Fruit fly (Drosophila melanogaster) whole organism, embryonic: Measurements from ENCODE around the gene Est-Q.

ENCODE experiments used
- Ada2b ChIP-seq: fragments of 200-800 bp; sonication (Bioruptor generic); IDR thresholded peaks from 2 replicates; pipeline ENCODE4 v1.3.6; 2022; ENCODE audit warnings: missing biosample characterization, missing genetic modification characterization
- Atf3 ChIP-seq: fragments of 200-800 bp; sonication (Bioruptor generic); optimal IDR thresholded peaks from 3 replicates; lab custom pipeline; 2016; ENCODE audit warnings: missing biosample characterization, missing genetic modification characterization
- CG10654 ChIP-seq: fragments of 200-800 bp; sonication (Bioruptor generic); optimal IDR thresholded peaks from 2 replicates; lab custom pipeline; 2016; ENCODE audit warnings: missing biosample characterization, missing genetic modification characterization
- CG11560 ChIP-seq: fragments of 200-800 bp; sonication (Bioruptor generic); IDR thresholded peaks from 3 replicates; pipeline ENCODE4 v1.3.6; 2022; ENCODE audit warnings: missing biosample characterization, missing genetic modification characterization
- CG11696 ChIP-seq: fragments of 200-800 bp; sonication (Bioruptor generic); IDR thresholded peaks from 2 replicates; pipeline ENCODE4 v1.3.6; 2022; ENCODE audit warnings: missing biosample characterization, missing genetic modification characterization
- CG14441 ChIP-seq: fragments of 200-800 bp; sonication (Bioruptor generic); IDR thresholded peaks from 2 replicates; pipeline ENCODE4 v1.3.6; 2022; ENCODE audit warnings: missing biosample characterization, missing genetic modification characterization
- CG14710 ChIP-seq: fragments of 200-800 bp; sonication (Bioruptor generic); optimal IDR thresholded peaks from 3 replicates; lab custom pipeline; 2019; ENCODE audit warnings: missing biosample characterization, mild to moderate bottlenecking, missing genetic modification characterization, moderate library complexity
- CG16815 ChIP-seq: fragments of 200-800 bp; sonication (Bioruptor generic); optimal IDR thresholded peaks from 3 replicates; lab custom pipeline; 2017; ENCODE audit warnings: missing biosample characterization, mild to moderate bottlenecking, missing genetic modification characterization
- CG17912 ChIP-seq: fragments of 200-800 bp; sonication (Bioruptor generic); optimal IDR thresholded peaks from 2 replicates; lab custom pipeline; 2018; ENCODE audit warnings: missing biosample characterization, mild to moderate bottlenecking, missing genetic modification characterization
- CG3838 ChIP-seq: fragments of 200-800 bp; sonication (Bioruptor generic); optimal IDR thresholded peaks from 3 replicates; lab custom pipeline; 2016; ENCODE audit warnings: missing biosample characterization, missing genetic modification characterization
- CG42726 ChIP-seq: fragments of 200-800 bp; sonication (Bioruptor generic); IDR thresholded peaks from 2 replicates; pipeline ENCODE4 v1.3.6; 2022; ENCODE audit warnings: missing biosample characterization, missing genetic modification characterization; ENCODE audit not compliant: partially characterized antibody
- CG6683 ChIP-seq: fragments of 200-800 bp; sonication (Bioruptor generic); optimal IDR thresholded peaks from 2 replicates; lab custom pipeline; 2017; ENCODE audit warnings: missing biosample characterization, mild to moderate bottlenecking, missing genetic modification characterization, missing genetic modification reagents
- CG6791 ChIP-seq: fragments of 200-800 bp; sonication (Bioruptor generic); IDR thresholded peaks from 3 replicates; pipeline ENCODE4 v1.3.6; 2022; ENCODE audit warnings: missing biosample characterization, missing genetic modification characterization; ENCODE audit not compliant: partially characterized antibody
- CG7745 ChIP-seq: fragments of 200-800 bp; sonication (Bioruptor generic); optimal IDR thresholded peaks from 2 replicates; lab custom pipeline; 2018; ENCODE audit warnings: missing biosample characterization, mild to moderate bottlenecking, missing genetic modification characterization, moderate library complexity
- CG8944 ChIP-seq: fragments of 200-800 bp; sonication (Bioruptor generic); optimal IDR thresholded peaks from 3 replicates; lab custom pipeline; 2016; ENCODE audit warnings: missing biosample characterization, missing genetic modification characterization
- CG9727 ChIP-seq: fragments of 200-800 bp; sonication (Bioruptor generic); optimal IDR thresholded peaks from 3 replicates; lab custom pipeline; 2017; ENCODE audit warnings: missing biosample characterization, mild to moderate bottlenecking, missing genetic modification characterization
- Drgx ChIP-seq: fragments of 200-800 bp; sonication (Bioruptor generic); IDR thresholded peaks from 2 replicates; pipeline ENCODE4 v1.3.6; 2022; ENCODE audit warnings: missing biosample characterization, missing genetic modification characterization
- Eip74EF ChIP-seq, 2 experiments: fragments of 200-800 bp in 1 of 2; fragments of >200 bp in 1 of 2; sonication (Bioruptor generic) in 1 of 2; optimal IDR thresholded peaks; 2 replicates each; lab custom pipeline; 2017 to 2019; ENCODE audit warnings: missing biosample characterization in 2 of 2, missing genetic modification characterization in 2 of 2, mild to moderate bottlenecking in 1 of 2, moderate library complexity in 1 of 2
- HHEX ChIP-seq: fragments of 200-800 bp; sonication (Bioruptor generic); optimal IDR thresholded peaks from 3 replicates; lab custom pipeline; 2017; ENCODE audit warnings: missing biosample characterization, mild to moderate bottlenecking, missing genetic modification characterization, missing genetic modification reagents
- Lpt ChIP-seq: fragments of >200 bp; optimal IDR thresholded peaks from 2 replicates; lab custom pipeline; 2018; ENCODE audit warnings: missing biosample characterization, missing genetic modification characterization
- MESR4 ChIP-seq: fragments of 200-800 bp; sonication (Bioruptor generic); optimal IDR thresholded peaks from 2 replicates; lab custom pipeline; 2018; ENCODE audit warnings: missing biosample characterization, mild to moderate bottlenecking, missing genetic modification characterization, moderate library complexity
- Meics ChIP-seq: fragments of 200-800 bp; sonication (Bioruptor generic); optimal IDR thresholded peaks from 2 replicates; lab custom pipeline; 2017; ENCODE audit warnings: missing biosample characterization, mild to moderate bottlenecking, missing genetic modification characterization
- Nf-YC ChIP-seq: fragments of 200-800 bp; optimal IDR thresholded peaks from 3 replicates; lab custom pipeline; 2019; ENCODE audit warnings: missing biosample characterization, mild to moderate bottlenecking, missing genetic modification characterization, moderate library complexity
- PHDP ChIP-seq: fragments of 200-800 bp; sonication (Bioruptor generic); optimal IDR thresholded peaks from 3 replicates; lab custom pipeline; 2018; ENCODE audit warnings: missing biosample characterization, mild to moderate bottlenecking, missing genetic modification characterization, moderate library complexity
- Sry-δ ChIP-seq: fragments of 200-800 bp; sonication (Bioruptor generic); optimal IDR thresholded peaks from 2 replicates; lab custom pipeline; 2016; ENCODE audit warnings: missing biosample characterization, missing genetic modification characterization
- Taf1 ChIP-seq: fragments of 200-800 bp; sonication (Bioruptor generic); IDR thresholded peaks from 2 replicates; pipeline ENCODE4 v1.3.6; 2022; ENCODE audit warnings: missing biosample characterization, missing genetic modification characterization
- Trl ChIP-seq, 3 experiments: fragments of >200 bp in 2 of 3; fragments of 200-800 bp in 1 of 3; sonication (Bioruptor generic) in 1 of 3; optimal IDR thresholded peaks; 2 replicates in 1 of 3; 3 replicates in 2 of 3; lab custom pipeline; 2016 to 2017; ENCODE audit warnings: missing biosample characterization in 1 of 3, missing genetic modification characterization in 1 of 3
- Xbp1 ChIP-seq: fragments of 200-800 bp; sonication (Bioruptor generic); optimal IDR thresholded peaks from 3 replicates; lab custom pipeline; 2016; ENCODE audit warnings: missing biosample characterization, mild to moderate bottlenecking, missing genetic modification characterization
- Xrp1 ChIP-seq: fragments of 200-800 bp; sonication (Bioruptor generic); IDR thresholded peaks from 2 replicates; pipeline ENCODE4 v1.3.6; 2022; ENCODE audit warnings: missing biosample characterization, missing genetic modification characterization
- ara ChIP-seq: fragments of 200-800 bp; sonication (Bioruptor generic); IDR thresholded peaks from 2 replicates; pipeline ENCODE4 v1.3.6; 2022; ENCODE audit warnings: missing biosample characterization, missing genetic modification characterization
- chif ChIP-seq, 2 experiments: fragments of 200-800 bp; sonication (Bioruptor generic); optimal IDR thresholded peaks; 3 replicates each; lab custom pipeline; 2016; ENCODE audit warnings: missing biosample characterization in 2 of 2, missing genetic modification characterization in 2 of 2
- crol ChIP-seq: fragments of 200-800 bp; sonication (Bioruptor generic); IDR thresholded peaks from 2 replicates; pipeline ENCODE4 v1.3.6; 2022; ENCODE audit warnings: missing biosample characterization, missing genetic modification characterization
- eyg ChIP-seq: fragments of 200-800 bp; sonication (Bioruptor generic); optimal IDR thresholded peaks from 3 replicates; lab custom pipeline; 2016; ENCODE audit warnings: missing biosample characterization, missing genetic modification characterization
- fd96Cb ChIP-seq: fragments of 200-800 bp; sonication (Bioruptor generic); optimal IDR thresholded peaks from 2 replicates; lab custom pipeline; 2018; ENCODE audit warnings: missing biosample characterization, mild to moderate bottlenecking, missing genetic modification characterization, moderate library complexity
- gcm ChIP-seq: fragments of 200-800 bp; sonication (Bioruptor generic); optimal IDR thresholded peaks from 2 replicates; lab custom pipeline; 2019; ENCODE audit warnings: missing biosample characterization, mild to moderate bottlenecking, missing genetic modification characterization, moderate library complexity
- gsb ChIP-seq: fragments of 200-800 bp; sonication (Bioruptor generic); IDR thresholded peaks from 2 replicates; pipeline ENCODE4 v1.3.6; 2022; ENCODE audit warnings: missing biosample characterization, missing genetic modification characterization
- gsb-n ChIP-seq: fragments of 200-800 bp; sonication (Bioruptor generic); optimal IDR thresholded peaks from 3 replicates; lab custom pipeline; 2018; ENCODE audit warnings: missing biosample characterization, mild to moderate bottlenecking, missing genetic modification characterization
- h ChIP-seq: fragments of >200 bp; optimal IDR thresholded peaks from 2 replicates; lab custom pipeline; 2017
- knrl ChIP-seq: fragments of 200-800 bp; sonication (Bioruptor generic); IDR thresholded peaks from 3 replicates; pipeline ENCODE4 v1.3.6; 2022; ENCODE audit warnings: missing biosample characterization, missing genetic modification characterization; ENCODE audit not compliant: partially characterized antibody
- nerfin-2 ChIP-seq: fragments of 200-800 bp; sonication (Bioruptor generic); IDR thresholded peaks from 2 replicates; pipeline ENCODE4 v1.3.6; 2022; ENCODE audit warnings: missing biosample characterization, missing genetic modification characterization; ENCODE audit not compliant: partially characterized antibody
- otp ChIP-seq: fragments of 200-800 bp; sonication (Bioruptor generic); IDR thresholded peaks from 3 replicates; pipeline ENCODE4, ENCODE4 v1.3.6; 2022; ENCODE audit warnings: missing biosample characterization, missing genetic modification characterization
- pzg ChIP-seq: fragments of 200-800 bp; sonication (Bioruptor generic); optimal IDR thresholded peaks from 3 replicates; lab custom pipeline; 2018; ENCODE audit warnings: missing biosample characterization, mild to moderate bottlenecking, missing genetic modification characterization, moderate library complexity
- slp2 ChIP-seq: fragments of 200-800 bp; sonication (Bioruptor generic); optimal IDR thresholded peaks from 2 replicates; lab custom pipeline; 2016; ENCODE audit warnings: missing biosample characterization, missing genetic modification characterization
- tap ChIP-seq: fragments of 200-800 bp; optimal IDR thresholded peaks from 3 replicates; lab custom pipeline; 2019; ENCODE audit warnings: missing biosample characterization, mild to moderate bottlenecking, missing genetic modification characterization, moderate library complexity
- tna ChIP-seq: fragments of 200-800 bp; sonication (Bioruptor generic); IDR thresholded peaks from 2 replicates; pipeline ENCODE4 v1.3.6; 2022; ENCODE audit warnings: missing biosample characterization, missing genetic modification characterization; ENCODE audit not compliant: partially characterized antibody
- tup ChIP-seq: fragments of 200-800 bp; sonication (Bioruptor generic); optimal IDR thresholded peaks from 2 replicates; lab custom pipeline; 2016; ENCODE audit warnings: missing biosample characterization, mild to moderate bottlenecking, missing genetic modification characterization, moderate library complexity
- twi ChIP-seq: fragments of 200-800 bp; optimal IDR thresholded peaks from 2 replicates; lab custom pipeline; 2019; ENCODE audit warnings: missing biosample characterization, mild to moderate bottlenecking, missing genetic modification characterization, moderate library complexity
- tx ChIP-seq: fragments of 200-800 bp; sonication (Bioruptor generic); optimal IDR thresholded peaks from 2 replicates; lab custom pipeline; 2016; ENCODE audit warnings: missing biosample characterization, missing genetic modification characterization
- zfh1 ChIP-seq: fragments of 200-800 bp; sonication (Bioruptor generic); IDR thresholded peaks from 3 replicates; pipeline ENCODE4 v1.3.6; 2022; ENCODE audit warnings: missing biosample characterization, missing genetic modification characterization

Gene Est-Q

DNA sequence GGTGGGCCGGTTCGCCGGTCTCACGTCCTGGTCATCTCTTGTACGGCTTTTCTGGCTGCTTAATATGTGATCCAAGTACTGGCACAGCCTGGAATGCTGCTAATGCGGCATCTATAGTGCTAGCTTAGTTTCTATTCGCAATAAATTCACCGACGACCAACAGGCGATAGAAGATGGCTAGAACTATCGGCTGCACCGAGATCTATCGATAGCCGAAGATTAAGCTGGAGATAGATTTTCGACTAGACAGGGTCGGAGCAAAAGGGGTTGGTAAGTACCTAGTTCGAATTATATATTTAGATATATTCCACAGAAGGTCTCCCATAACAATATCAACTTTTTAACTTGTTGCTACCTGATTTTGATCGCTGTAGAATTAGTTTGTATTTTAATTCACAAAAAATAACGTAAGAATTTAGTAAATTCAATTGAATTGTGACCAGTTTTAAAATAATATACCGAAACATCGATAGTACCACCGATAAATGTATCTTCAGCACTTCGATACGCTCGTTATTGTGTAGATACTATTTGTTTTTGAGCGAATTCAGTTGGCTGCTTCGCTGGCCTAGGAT is 6.2 kb downstream of the Est-Q start, which contains the start of the genes Glg1 and M6 (continued):
- TF ChIP-seq CG3838 (peak; percentile 43), Sry-δ (GFP tag; lab: Kevin White, UChicago) (peak; percentile 86), tna (GFP tag; lab: Robert Waterston, UW) (peak; percentile 94), pzg (GFP tag; lab: Kevin White, UChicago) (peak; percentile 77), twi (tag; lab: Kevin White, UChicago) (peak; percentile 40), tap (tag; lab: Kevin White, UChicago) (peak; percentile 18), gcm (GFP tag; lab: Kevin White, UChicago) (peak; percentile 51), h (lab: Kevin White, UChicago) (no peak), Trl (optimal IDR thresholded peaks at IDR 0.05; lab: Kevin White, UChicago) (no peak), Trl (GFP tag; optimal IDR thresholded peaks at IDR 0.05; lab: Kevin White, UChicago) (peak; percentile 58), CG6791 (peak; percentile 92), ara (GFP tag; lab: Robert Waterston, UW) (0 out of 2 replicates have a peak, but pooled peaks have one; percentile 32), CG14441 (GFP tag; lab: Robert Waterston, UW) (peak; percentile 38; the same call in 1 of the 2 replicates), CG6683 (peak; percentile 8), tx (GFP tag; lab: Kevin White, UChicago) (peak; percentile 36), gsb (GFP tag; lab: Robert Waterston, UW) (no peak), Drgx (GFP tag; lab: Robert Waterston, UW) (no peak), CG17912 (GFP tag; lab: Kevin White, UChicago) (no peak), Taf1 (GFP tag; lab: Robert Waterston, UW) (0 out of 2 replicates have a peak, but pooled peaks have one; percentile 28), Nf-YC (tag; lab: Kevin White, UChicago) (peak; percentile 64), crol (GFP tag; lab: Robert Waterston, UW) (0 out of 2 replicates have a peak, but pooled peaks have one; percentile 25), CG42726 (GFP tag; lab: Robert Waterston, UW) (peak; percentile 94), Xbp1 (GFP tag; lab: Kevin White, UChicago) (peak; percentile 75), CG16815 (peak; percentile 43), Lpt (GFP tag; lab: Kevin White, UChicago) (no peak), HHEX (peak; percentile 47), Ada2b (GFP tag; lab: Robert Waterston, UW) (peak; percentile 40; the same call in 1 of the 2 replicates), CG9727 (GFP tag; lab: Kevin White, UChicago) (peak; percentile 67), CG10654 (GFP tag; lab: Kevin White, UChicago) (peak; percentile 55), otp (GFP tag; lab: Robert Waterston, UW) (no peak), Meics (peak; percentile 71), Atf3 (GFP tag; lab: Kevin White, UChicago) (peak; percentile 32), fd96Cb (peak; percentile 10), PHDP (tag; lab: Kevin White, UChicago) (peak; percentile 53), eyg (GFP tag; lab: Kevin White, UChicago) (no peak), CG11560 (tag; lab: Robert Waterston, UW) (peak; percentile 19; the same call in 1 of the 3 replicates), slp2 (peak; percentile 2), CG11696 (GFP tag; lab: Robert Waterston, UW) (no peak), Eip74EF (GFP tag; optimal IDR thresholded peaks at IDR 0.05; lab: Kevin White, UChicago) (no peak), CG14710 (tag; lab: Kevin White, UChicago) (peak; percentile 83), tup (GFP tag; lab: Kevin White, UChicago) (peak; percentile 7), CG8944 (GFP tag; lab: Kevin White, UChicago) (peak; percentile 58), Xrp1 (GFP tag; lab: Robert Waterston, UW) (peak; percentile 74), chif (GFP tag; optimal IDR thresholded peaks at IDR 0.05; lab: Kevin White, UChicago) (peak; percentile 4 to 54), knrl (peak; percentile 96), MESR4 (GFP tag; lab: Kevin White, UChicago) (peak; percentile 58), gsb-n (tag; lab: Kevin White, UChicago) (peak; percentile 76), nerfin-2 (GFP tag; lab: Robert Waterston, UW) (peak; percentile 93), zfh1 (peak; percentile 57; the same call in 2 of the 3 replicates), CG7745 (tag; lab: Kevin White, UChicago) (no peak)
